Fruit fly (Drosophila melanogaster) whole organism, embryonic: Measurements from ENCODE around the gene CG14961.
A peak's percentile ranks its signal among the peaks of the same experiment; 100 is the strongest.

Experiments used
- Adf1 ChIP-seq: fragments of 200-800 bp; sonication (Bioruptor generic); IDR thresholded peaks from 2 replicates; pipeline ENCODE4 v1.3.6; 2022; ENCODE audit warnings: missing biosample characterization, missing genetic modification characterization
- CG10959 ChIP-seq: fragments of 200-800 bp; sonication (Bioruptor generic); IDR thresholded peaks from 2 replicates; pipeline ENCODE4 v1.3.6; 2022; ENCODE audit warnings: missing biosample characterization, missing genetic modification characterization
- CG11093 ChIP-seq: fragments of 200-800 bp; sonication (Bioruptor generic); IDR thresholded peaks from 3 replicates; pipeline ENCODE4 v1.3.6; 2022; ENCODE audit warnings: missing biosample characterization, missing genetic modification characterization
- CG12155 ChIP-seq: fragments of 200-800 bp; sonication (Bioruptor generic); optimal IDR thresholded peaks from 3 replicates; lab custom pipeline; 2016; ENCODE audit warnings: missing biosample characterization, missing genetic modification characterization
- CG12219 ChIP-seq: fragments of 200-800 bp; sonication (Bioruptor generic); optimal IDR thresholded peaks from 3 replicates; lab custom pipeline; 2018; ENCODE audit warnings: missing biosample characterization, mild to moderate bottlenecking, missing genetic modification characterization
- CG13775 ChIP-seq: fragments of 200-800 bp; sonication (Bioruptor generic); optimal IDR thresholded peaks from 3 replicates; lab custom pipeline; 2017; ENCODE audit warnings: missing biosample characterization, mild to moderate bottlenecking, missing genetic modification characterization
- CG15696 ChIP-seq: fragments of 200-800 bp; sonication (Bioruptor generic); optimal IDR thresholded peaks from 2 replicates; lab custom pipeline; 2019; ENCODE audit warnings: missing biosample characterization, mild to moderate bottlenecking, missing genetic modification characterization, moderate library complexity
- CG17612 ChIP-seq: fragments of 200-800 bp; sonication (Bioruptor generic); IDR thresholded peaks from 2 replicates; pipeline ENCODE4 v1.3.6; 2022; ENCODE audit warnings: missing biosample characterization, missing genetic modification characterization
- CG18262 ChIP-seq: fragments of 200-800 bp; optimal IDR thresholded peaks from 3 replicates; lab custom pipeline; 2019; ENCODE audit warnings: missing biosample characterization, mild to moderate bottlenecking, missing genetic modification characterization, moderate library complexity
- CG2875 ChIP-seq: fragments of 200-800 bp; sonication (Bioruptor generic); optimal IDR thresholded peaks from 2 replicates; lab custom pipeline; 2017; ENCODE audit warnings: missing biosample characterization, mild to moderate bottlenecking, missing genetic modification characterization, missing genetic modification reagents
- CG3281 ChIP-seq: fragments of 200-800 bp; sonication (Bioruptor generic); optimal IDR thresholded peaks from 3 replicates; lab custom pipeline; 2017; ENCODE audit warnings: missing biosample characterization, mild to moderate bottlenecking, missing genetic modification characterization
- CG3407 ChIP-seq: fragments of 200-800 bp; sonication (Bioruptor generic); optimal IDR thresholded peaks from 2 replicates; lab custom pipeline; 2018; ENCODE audit warnings: missing biosample characterization, mild to moderate bottlenecking, missing genetic modification characterization
- CG7357 ChIP-seq: fragments of 200-800 bp; sonication (Bioruptor generic); IDR thresholded peaks from 3 replicates; pipeline ENCODE4 v1.3.6; 2022; ENCODE audit warnings: missing biosample characterization, missing genetic modification characterization
- CG7556 ChIP-seq: fragments of 200-800 bp; sonication (Bioruptor generic); optimal IDR thresholded peaks from 2 replicates; lab custom pipeline; 2017; ENCODE audit warnings: missing biosample characterization, mild to moderate bottlenecking, missing genetic modification characterization
- CG7786 ChIP-seq: fragments of 200-800 bp; sonication (Bioruptor generic); optimal IDR thresholded peaks from 2 replicates; lab custom pipeline; 2016; ENCODE audit warnings: missing biosample characterization, missing genetic modification characterization
- CG8290 ChIP-seq, 3 experiments: fragments of 200-800 bp; sonication (Bioruptor generic); optimal IDR thresholded peaks; 2 replicates each; lab custom pipeline; 2016 to 2019; ENCODE audit warnings: missing biosample characterization in 3 of 3, missing genetic modification characterization in 3 of 3, mild to moderate bottlenecking in 2 of 3, moderate library complexity in 1 of 3
- CG9727 ChIP-seq: fragments of 200-800 bp; sonication (Bioruptor generic); optimal IDR thresholded peaks from 3 replicates; lab custom pipeline; 2017; ENCODE audit warnings: missing biosample characterization, mild to moderate bottlenecking, missing genetic modification characterization
- D19B ChIP-seq: fragments of 200-800 bp; sonication (Bioruptor generic); optimal IDR thresholded peaks from 2 replicates; lab custom pipeline; 2017; ENCODE audit warnings: missing biosample characterization, mild to moderate bottlenecking, missing genetic modification characterization
- Dp ChIP-seq: fragments of 200-800 bp; sonication (Bioruptor generic); optimal IDR thresholded peaks from 2 replicates; lab custom pipeline; 2018; ENCODE audit warnings: missing biosample characterization, mild to moderate bottlenecking, missing genetic modification characterization, moderate library complexity
- ERR ChIP-seq: fragments of 200-800 bp; sonication (Bioruptor generic); optimal IDR thresholded peaks from 2 replicates; lab custom pipeline; 2016; ENCODE audit warnings: missing biosample characterization, missing genetic modification characterization
- Elba2 ChIP-seq: fragments of 200-800 bp; sonication (Bioruptor generic); optimal IDR thresholded peaks from 3 replicates; lab custom pipeline; 2016; ENCODE audit warnings: missing biosample characterization, missing genetic modification characterization
- Fer2 ChIP-seq: fragments of 200-800 bp; sonication (Bioruptor generic); optimal IDR thresholded peaks from 2 replicates; lab custom pipeline; 2018; ENCODE audit warnings: missing biosample characterization, mild to moderate bottlenecking, missing genetic modification characterization, moderate library complexity
- H15 ChIP-seq: fragments of 200-800 bp; sonication (Bioruptor generic); IDR thresholded peaks from 3 replicates; pipeline ENCODE4 v1.3.6; 2022; ENCODE audit warnings: missing biosample characterization, missing genetic modification characterization
- HmgZ ChIP-seq: fragments of 200-800 bp; sonication (Bioruptor generic); optimal IDR thresholded peaks from 2 replicates; lab custom pipeline; 2018; ENCODE audit warnings: missing biosample characterization, mild to moderate bottlenecking, missing genetic modification characterization
- MTF-1 ChIP-seq: fragments of 200-800 bp; sonication (Bioruptor generic); optimal IDR thresholded peaks from 2 replicates; lab custom pipeline; 2018; ENCODE audit warnings: missing biosample characterization, mild to moderate bottlenecking, missing genetic modification characterization, borderline replicate concordance
- NC2β ChIP-seq: fragments of 200-800 bp; sonication (Bioruptor generic); optimal IDR thresholded peaks from 2 replicates; lab custom pipeline; 2016; ENCODE audit warnings: missing biosample characterization, missing genetic modification characterization
- Nf-YB ChIP-seq: fragments of 200-800 bp; sonication (Bioruptor generic); optimal IDR thresholded peaks from 3 replicates; lab custom pipeline; 2019; ENCODE audit warnings: missing biosample characterization, mild to moderate bottlenecking, missing genetic modification characterization, moderate library complexity
- Six4 ChIP-seq: fragments of 200-800 bp; sonication (Bioruptor generic); optimal IDR thresholded peaks from 2 replicates; lab custom pipeline; 2016; ENCODE audit warnings: missing biosample characterization, missing genetic modification characterization
- ac ChIP-seq: fragments of 200-800 bp; sonication (Bioruptor generic); optimal IDR thresholded peaks from 3 replicates; lab custom pipeline; 2017; ENCODE audit warnings: missing biosample characterization, mild to moderate bottlenecking, missing genetic modification characterization
- az2 ChIP-seq: fragments of 200-800 bp; sonication (Bioruptor generic); optimal IDR thresholded peaks from 3 replicates; lab custom pipeline; 2016; ENCODE audit warnings: missing biosample characterization, missing genetic modification characterization
- br ChIP-seq: fragments of >200 bp; optimal IDR thresholded peaks from 2 replicates; lab custom pipeline; 2017
- cad ChIP-seq: fragments of >200 bp; optimal IDR thresholded peaks from 2 replicates; lab custom pipeline; 2017; ENCODE audit warnings: missing biosample characterization, missing genetic modification characterization
- crc ChIP-seq: fragments of 200-800 bp; sonication (Bioruptor generic); optimal IDR thresholded peaks from 2 replicates; lab custom pipeline; 2016; ENCODE audit warnings: missing biosample characterization, missing genetic modification characterization
- croc ChIP-seq: fragments of 200-800 bp; sonication (Bioruptor generic); conservative IDR thresholded peaks from 3 replicates; pipeline ENCODE4 v1.3.6; 2022; ENCODE audit warnings: missing biosample characterization, missing genetic modification characterization
- crp ChIP-seq, 2 experiments: fragments of 200-800 bp; sonication (Bioruptor generic); optimal IDR thresholded peaks; 2 replicates in 1 of 2; 3 replicates in 1 of 2; lab custom pipeline; 2017; ENCODE audit warnings: missing biosample characterization in 2 of 2, missing genetic modification characterization in 2 of 2, mild to moderate bottlenecking in 1 of 2, moderate library complexity in 1 of 2
- da ChIP-seq: fragments of 200-800 bp; sonication (Bioruptor generic); optimal IDR thresholded peaks from 2 replicates; lab custom pipeline; 2016; ENCODE audit warnings: missing biosample characterization, missing genetic modification characterization
- eve ChIP-seq, 2 experiments: fragments of >200 bp; optimal IDR thresholded peaks; 2 replicates each; lab custom pipeline; 2017; ENCODE audit warnings: missing biosample characterization in 2 of 2, missing genetic modification characterization in 2 of 2
- fd3F ChIP-seq: fragments of 200-800 bp; sonication (Bioruptor generic); optimal IDR thresholded peaks from 2 replicates; lab custom pipeline; 2018; ENCODE audit warnings: missing biosample characterization, mild to moderate bottlenecking, missing genetic modification characterization, moderate library complexity
- fd96Cb ChIP-seq: fragments of 200-800 bp; sonication (Bioruptor generic); optimal IDR thresholded peaks from 2 replicates; lab custom pipeline; 2018; ENCODE audit warnings: missing biosample characterization, mild to moderate bottlenecking, missing genetic modification characterization, moderate library complexity
- hkb ChIP-seq, 2 experiments: fragments of 200-800 bp in 1 of 2; fragments of >200 bp in 1 of 2; sonication (Bioruptor generic) in 1 of 2; IDR thresholded peaks in 1 of 2; optimal IDR thresholded peaks in 1 of 2; 2 replicates each; pipeline versions ENCODE4 v1.3.6 to Lab custom; 2017 to 2022; ENCODE audit warnings: missing biosample characterization in 1 of 2, missing genetic modification characterization in 1 of 2
- insv ChIP-seq, 2 experiments: fragments of 200-800 bp; sonication (Bioruptor generic); optimal IDR thresholded peaks; 3 replicates each; lab custom pipeline; 2016 to 2018; ENCODE audit warnings: missing biosample characterization in 2 of 2, missing genetic modification characterization in 2 of 2
- peb ChIP-seq: fragments of 200-800 bp; sonication (Bioruptor generic); IDR thresholded peaks from 2 replicates; pipeline ENCODE4 v1.3.6; 2022; ENCODE audit warnings: missing biosample characterization, missing genetic modification characterization
- repo ChIP-seq: fragments of 200-800 bp; sonication (Bioruptor generic); optimal IDR thresholded peaks from 2 replicates; lab custom pipeline; 2016; ENCODE audit warnings: missing biosample characterization, missing genetic modification characterization
- slbo ChIP-seq: fragments of 200-800 bp; sonication (Bioruptor generic); IDR thresholded peaks from 2 replicates; pipeline ENCODE4 v1.3.6; 2022; ENCODE audit warnings: missing biosample characterization, missing genetic modification characterization
- slp2 ChIP-seq: fragments of 200-800 bp; sonication (Bioruptor generic); optimal IDR thresholded peaks from 2 replicates; lab custom pipeline; 2016; ENCODE audit warnings: missing biosample characterization, missing genetic modification characterization
- sug ChIP-seq: fragments of 200-800 bp; optimal IDR thresholded peaks from 2 replicates; lab custom pipeline; 2019; ENCODE audit warnings: missing biosample characterization, mild to moderate bottlenecking, missing genetic modification characterization, moderate library complexity
- tap ChIP-seq: fragments of 200-800 bp; optimal IDR thresholded peaks from 3 replicates; lab custom pipeline; 2019; ENCODE audit warnings: missing biosample characterization, mild to moderate bottlenecking, missing genetic modification characterization, moderate library complexity
- tio ChIP-seq: fragments of 200-800 bp; sonication (Bioruptor generic); optimal IDR thresholded peaks from 2 replicates; lab custom pipeline; 2017; ENCODE audit warnings: missing biosample characterization, missing genetic modification characterization, inconsistent platforms
- trem ChIP-seq: fragments of 200-800 bp; optimal IDR thresholded peaks from 3 replicates; lab custom pipeline; 2019; ENCODE audit warnings: missing biosample characterization, mild to moderate bottlenecking, missing genetic modification characterization, moderate library complexity
- unc-4 ChIP-seq: fragments of 200-800 bp; sonication (Bioruptor generic); IDR thresholded peaks from 2 replicates; pipeline ENCODE4 v1.3.6; 2022; ENCODE audit warnings: missing biosample characterization, missing genetic modification characterization; ENCODE audit not compliant: partially characterized antibody

CG14961 gene

dm6 chr3L:3336368-3337164 is 6.7 kb downstream of the CG14961 start, which contains the start of the genes Drsl6 and kst (continued):
- TF ChIP-seq Dp (peak; percentile 87), CG15696 (no peak), CG13775 (no peak), tap (no peak), CG12155 (GFP tag; lab: Kevin White, UChicago) (no peak), CG7556 (GFP tag; lab: Kevin White, UChicago) (no peak), Six4 (GFP tag; lab: Kevin White, UChicago) (no peak), CG18262 (tag; lab: Kevin White, UChicago) (peak; percentile 17), ERR (no peak), slbo (GFP tag; lab: Robert Waterston, UW) (no peak), MTF-1 (GFP tag; lab: Kevin White, UChicago) (peak; percentile 13), az2 (GFP tag; lab: Kevin White, UChicago) (no peak), Adf1 (no peak), ac (no peak), fd96Cb (tag; lab: Kevin White, UChicago) (no peak), tio (GFP tag; lab: Kevin White, UChicago) (no peak), CG7357 (GFP tag; lab: Robert Waterston, UW) (no peak), CG9727 (GFP tag; lab: Kevin White, UChicago) (peak; percentile 21), hkb (optimal IDR thresholded peaks at IDR 0.05; lab: Kevin White, UChicago) (no peak), hkb (GFP tag; IDR thresholded peaks at IDR 0.05; lab: Robert Waterston, UW) (0 out of 2 replicates have a peak, but pooled peaks have one; percentile 29), NC2β (GFP tag; lab: Kevin White, UChicago) (no peak), Elba2 (GFP tag; lab: Kevin White, UChicago) (peak; percentile 94), D19B (GFP tag; lab: Kevin White, UChicago) (no peak), sug (tag; lab: Kevin White, UChicago) (peak; percentile 52), eve (GFP tag; optimal IDR thresholded peaks at IDR 0.05; lab: Kevin White, UChicago) (no peak), H15 (GFP tag; lab: Robert Waterston, UW) (no peak), CG8290 (GFP tag; optimal IDR thresholded peaks at IDR 0.05; lab: Kevin White, UChicago) (peak; percentile 41), CG8290 (tag; optimal IDR thresholded peaks at IDR 0.05; lab: Kevin White, UChicago) (no peak), CG3281 (GFP tag; lab: Kevin White, UChicago) (peak; percentile 14), crp (GFP tag; optimal IDR thresholded peaks at IDR 0.05; lab: Kevin White, UChicago) (no peak), CG10959 (no peak), CG2875 (GFP tag; lab: Kevin White, UChicago) (no peak), fd3F (GFP tag; lab: Kevin White, UChicago) (no peak), slp2 (no peak), trem (tag; lab: Kevin White, UChicago) (peak; percentile 6), insv (GFP tag; optimal IDR thresholded peaks at IDR 0.05; lab: Kevin White, UChicago) (peak in 1 of 2 experiments; percentile 89), CG7786 (no peak), cad (no peak), peb (GFP tag; lab: Robert Waterston, UW) (no peak)

dm6 chr3L:3337345-3337928 is 7.6 kb downstream of the CG14961 start:
- no peak for TF ChIP-seq repo
- no peak for TF ChIP-seq sug (tag; lab: Kevin White, UChicago)
- TF ChIP-seq Nf-YB (GFP tag; lab: Kevin White, UChicago): no peak
- no peak for TF ChIP-seq da (GFP tag; lab: Kevin White, UChicago)
- no peak for TF ChIP-seq crc (GFP tag; lab: Kevin White, UChicago)
- no peak for TF ChIP-seq HmgZ (tag; lab: Kevin White, UChicago)
- TF ChIP-seq br: no peak
- no peak for TF ChIP-seq Fer2 (tag; lab: Kevin White, UChicago)
- TF ChIP-seq CG17612 (GFP tag; lab: Robert Waterston, UW): no peak
- no peak for TF ChIP-seq CG11093 (GFP tag; lab: Robert Waterston, UW)
- TF ChIP-seq CG12219 (GFP tag; lab: Kevin White, UChicago): no peak
- no peak for TF ChIP-seq CG3407
- no peak for TF ChIP-seq croc (GFP tag; lab: Robert Waterston, UW)
- no peak for TF ChIP-seq unc-4
